Worm (Caenorhabditis elegans): ENCODE data around the gene dpf-4.
A peak's percentile ranks its signal among the peaks of the same experiment; 100 is the strongest.

DNA sequence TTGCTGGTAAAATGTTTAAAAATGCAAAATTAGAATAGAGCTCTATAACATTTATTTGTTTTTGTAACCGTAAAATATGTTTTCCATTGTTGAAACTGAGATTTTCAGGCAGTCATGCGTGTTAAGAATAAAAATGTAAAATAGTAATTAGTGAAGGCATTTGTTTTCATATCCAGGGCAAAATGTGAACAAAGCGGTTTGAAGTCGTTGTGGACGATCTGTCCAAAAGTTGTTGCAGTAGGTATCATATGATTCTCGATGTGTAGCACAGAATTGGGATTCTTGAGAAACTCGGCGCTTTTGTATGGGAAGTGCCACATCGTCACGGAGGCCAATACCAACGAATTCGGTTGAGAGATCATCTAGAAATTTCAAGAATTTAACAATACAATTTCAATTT is 23.2 kb downstream of the dpf-4 start:
- no peak for TF ChIP-seq egl-27 (tag; optimal IDR thresholded peaks at IDR 0.05)
- TF ChIP-seq ctbp-1 (GFP tag; IDR thresholded peaks at IDR 0.05), result no peak
- peak; percentile 33 for TF ChIP-seq lin-38 (GFP tag; IDR thresholded peaks at IDR 0.05)
- TF ChIP-seq unc-39 (tag; optimal IDR thresholded peaks at IDR 0.05), result no peak
- TF ChIP-seq pqm-1 (tag; optimal IDR thresholded peaks at IDR 0.05), result no peak
- no peak for TF ChIP-seq skn-1 (tag; optimal IDR thresholded peaks at IDR 0.05)
- TF ChIP-seq nhr-11 (tag; optimal IDR thresholded peaks at IDR 0.05), result no peak

Data from whole organism, L4 larva.